Worm (Caenorhabditis elegans) whole organism, late embryonic: ENCODE measurements around the gene Y97E10AR.8.

Experiments
- K02D7.2 ChIP-seq: sonication (generic microtip); optimal IDR thresholded peaks from 2 replicates; lab custom pipeline; 2017; ENCODE audit warnings: mild to moderate bottlenecking, missing genetic modification characterization, missing compliant biosample characterization
- ama-1 ChIP-seq: fragments of 150-350 bp; optimal IDR thresholded peaks from 2 replicates; lab custom pipeline; 2014
- odd-2 ChIP-seq: sonication (generic microtip); optimal IDR thresholded peaks from 2 replicates; lab custom pipeline; 2017; ENCODE audit warnings: antibody characterized with exemption, mild to moderate bottlenecking, missing genetic modification characterization, missing compliant biosample characterization
- pag-3 ChIP-seq: sonication (generic microtip); optimal IDR thresholded peaks from 2 replicates; lab custom pipeline; 2016; ENCODE audit warnings: missing compliant biosample characterization, missing genetic modification characterization, borderline replicate concordance
- tbx-2 ChIP-seq: sonication (generic microtip); optimal IDR thresholded peaks from 2 replicates; lab custom pipeline; 2016; ENCODE audit warnings: missing genetic modification characterization, missing compliant biosample characterization

DNA sequence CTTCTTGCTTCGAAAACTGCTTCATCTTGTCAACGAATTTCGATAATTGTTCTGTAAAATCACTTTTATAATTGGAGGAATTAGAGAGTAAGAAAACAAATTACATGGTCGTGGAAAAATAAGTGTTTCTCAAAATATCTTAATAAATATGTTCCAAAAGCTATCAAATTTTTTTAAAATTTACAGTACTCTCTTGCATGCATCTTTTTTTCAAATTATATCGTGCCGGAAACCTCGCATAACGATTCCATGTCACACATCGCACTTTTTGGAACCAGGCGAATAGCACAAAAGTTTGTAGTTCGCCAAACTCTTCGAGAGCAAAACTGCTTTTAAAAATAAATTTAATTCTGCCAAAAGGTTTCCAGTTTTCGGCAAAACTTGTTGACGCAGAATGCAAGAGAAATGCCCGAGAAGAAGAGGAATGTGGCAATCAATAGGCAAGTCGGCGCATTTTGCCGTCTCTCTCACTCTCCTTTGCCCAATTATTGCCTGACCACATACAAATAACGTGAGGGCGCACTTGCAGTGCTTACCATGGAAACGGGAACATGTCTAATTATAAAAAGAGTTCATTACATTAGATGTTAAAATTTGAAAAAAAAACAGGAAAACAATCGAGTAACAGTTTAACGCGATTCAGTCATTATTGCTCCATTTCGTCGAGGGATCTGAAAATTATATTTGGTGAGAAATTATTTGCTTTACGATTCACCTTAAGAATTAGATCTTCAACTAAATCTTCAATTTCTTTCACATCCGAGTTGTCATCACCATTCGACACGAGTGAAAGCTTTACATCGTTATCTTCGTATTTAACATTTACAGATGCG, 2.6 kb downstream of the Y97E10AR.8 start, which contains the start of gene Y97E10AR.3:
- TF ChIP-seq odd-2 (tag; lab: Kevin White, UChicago) (no peak), tbx-2 (no peak), pag-3 (tag; lab: Kevin White, UChicago) (no peak), K02D7.2 (no peak), ama-1 (lab: Kevin White, UChicago) (no peak)
